Worm (Caenorhabditis elegans) whole organism, L4 larva: Measurements from ENCODE around the gene cec-3.

ENCODE experiments used
- F26F4.8 ChIP-seq: fragments of 200-800 bp; sonication (Bioruptor generic); conservative IDR thresholded peaks from 2 replicates; pipeline ENCODE4 v1.3.6; 2022; ENCODE audit warnings: missing genetic modification characterization, missing compliant biosample characterization
- F37D6.2 ChIP-seq: sonication (generic microtip); optimal IDR thresholded peaks from 2 replicates; lab custom pipeline; 2016; ENCODE audit warnings: mild to moderate bottlenecking, missing genetic modification characterization, missing compliant biosample characterization
- F44E2.7 ChIP-seq: fragments of 200-800 bp; sonication (Bioruptor generic); IDR thresholded peaks from 2 replicates; pipeline ENCODE4 v2.1.2; 2022; ENCODE audit warnings: missing genetic modification characterization, missing compliant biosample characterization
- T26A8.4 ChIP-seq: fragments of 200-800 bp; sonication (Bioruptor generic); IDR thresholded peaks from 2 replicates; pipeline ENCODE4 v1.3.6; 2022; ENCODE audit warnings: missing genetic modification characterization, missing compliant biosample characterization
- Y5F2A.4 ChIP-seq: fragments of 200-800 bp; sonication (Bioruptor generic); optimal IDR thresholded peaks from 2 replicates; lab custom pipeline; 2018; ENCODE audit warnings: mild to moderate bottlenecking, missing genetic modification characterization, missing compliant biosample characterization
- Y75B8A.6 ChIP-seq: fragments of 200-800 bp; sonication (Bioruptor generic); IDR thresholded peaks from 2 replicates; pipeline ENCODE4 v1.3.6; 2022; ENCODE audit warnings: missing genetic modification reagents, missing genetic modification characterization, missing compliant biosample characterization
- aha-1 ChIP-seq: fragments of 150-350 bp; peaks from one replicate; lab custom pipeline; 2014; ENCODE audit warnings: missing biosample characterization, missing genetic modification characterization
- aly-2 ChIP-seq: sonication (generic microtip); optimal IDR thresholded peaks from 2 replicates; lab custom pipeline; 2018; ENCODE audit warnings: missing biosample characterization, missing genetic modification characterization
- ceh-82 ChIP-seq: sonication (generic microtip); optimal IDR thresholded peaks from 2 replicates; lab custom pipeline; 2017; ENCODE audit warnings: missing biosample characterization, missing genetic modification characterization
- cey-2 ChIP-seq: sonication (generic microtip); optimal IDR thresholded peaks from 3 replicates; lab custom pipeline; 2017; ENCODE audit warnings: missing genetic modification characterization, mild to moderate bottlenecking, missing compliant biosample characterization, antibody characterized with exemption, borderline replicate concordance; ENCODE audit not compliant: insufficient read depth
- daf-19 ChIP-seq: fragments of 200-800 bp; sonication (Bioruptor generic); conservative IDR thresholded peaks from 2 replicates; pipeline ENCODE4 v1.3.6; 2022; ENCODE audit warnings: missing genetic modification characterization, missing compliant biosample characterization
- dmd-6 ChIP-seq: fragments of 200-800 bp; sonication (Bioruptor generic); IDR thresholded peaks from 2 replicates; pipeline ENCODE4 v1.3.6; 2022; ENCODE audit warnings: missing genetic modification reagents, missing genetic modification characterization, missing compliant biosample characterization
- dpl-1 ChIP-seq: fragments of 150-350 bp; optimal IDR thresholded peaks from 2 replicates; lab custom pipeline; 2014; ENCODE audit warnings: missing biosample characterization, missing genetic modification reagents, missing genetic modification characterization
- duxl-1 ChIP-seq: sonication (generic microtip); optimal IDR thresholded peaks from 2 replicates; lab custom pipeline; 2016; ENCODE audit warnings: mild to moderate bottlenecking, missing genetic modification characterization, moderate library complexity, missing compliant biosample characterization; ENCODE audit not compliant: poor library complexity
- fkh-10 ChIP-seq: fragments of 150-350 bp; optimal IDR thresholded peaks from 2 replicates; lab custom pipeline; 2014; ENCODE audit warnings: missing biosample characterization, missing genetic modification reagents, missing genetic modification characterization
- gei-8 ChIP-seq: fragments of 200-800 bp; sonication (Bioruptor generic); optimal IDR thresholded peaks from 2 replicates; lab custom pipeline; 2018; ENCODE audit warnings: mild to moderate bottlenecking, missing genetic modification characterization, missing compliant biosample characterization
- jun-1 ChIP-seq: fragments of 150-350 bp; optimal IDR thresholded peaks from 2 replicates; lab custom pipeline; 2014; ENCODE audit warnings: missing biosample characterization, missing genetic modification reagents, missing genetic modification characterization
- lin-39 ChIP-seq: fragments of 150-350 bp; optimal IDR thresholded peaks from 2 replicates; lab custom pipeline; 2014; ENCODE audit warnings: missing biosample characterization, missing genetic modification reagents, missing genetic modification characterization
- lir-3 ChIP-seq: sonication (generic microtip); optimal IDR thresholded peaks from 2 replicates; lab custom pipeline; 2016; ENCODE audit warnings: mild to moderate bottlenecking, missing genetic modification characterization, missing compliant biosample characterization
- lsy-2 ChIP-seq, 2 experiments: fragments of 150-350 bp in 1 of 2; sonication (generic microtip) in 1 of 2; optimal IDR thresholded peaks; 2 replicates each; lab custom pipeline; 2014 to 2017; ENCODE audit warnings: missing biosample characterization in 2 of 2, missing genetic modification characterization in 2 of 2
- nhr-111 ChIP-seq: fragments of 200-800 bp; sonication (Bioruptor generic); optimal IDR thresholded peaks from 2 replicates; lab custom pipeline; 2018; ENCODE audit warnings: mild to moderate bottlenecking, missing genetic modification characterization, missing compliant biosample characterization
- nhr-77 ChIP-seq: fragments of 150-350 bp; optimal IDR thresholded peaks from 2 replicates; lab custom pipeline; 2014; ENCODE audit warnings: missing biosample characterization, missing genetic modification characterization
- pqm-1 ChIP-seq: sonication (generic microtip); optimal IDR thresholded peaks from 2 replicates; lab custom pipeline; 2017; ENCODE audit warnings: missing biosample characterization, missing genetic modification characterization
- rbr-2 ChIP-seq: sonication (generic microtip); optimal IDR thresholded peaks from 2 replicates; lab custom pipeline; 2016; ENCODE audit warnings: missing genotype, missing genetic modification characterization, missing compliant biosample characterization
- saeg-2 ChIP-seq: fragments of 200-800 bp; sonication (Bioruptor generic); IDR thresholded peaks from 2 replicates; pipeline ENCODE4 v1.3.6; 2022; ENCODE audit warnings: missing genetic modification reagents, missing genetic modification characterization, missing compliant biosample characterization
- sdz-12 ChIP-seq: fragments of 200-800 bp; sonication (Bioruptor generic); optimal IDR thresholded peaks from 2 replicates; lab custom pipeline; 2018; ENCODE audit warnings: mild to moderate bottlenecking, missing genetic modification characterization, missing compliant biosample characterization
- set-16 ChIP-seq: fragments of 200-800 bp; sonication (Bioruptor generic); IDR thresholded peaks from 2 replicates; pipeline ENCODE4 v1.3.6; 2022; ENCODE audit warnings: missing genetic modification reagents, missing genetic modification characterization, missing compliant biosample characterization
- snpc-1.2 ChIP-seq: fragments of 200-800 bp; sonication (Bioruptor generic); IDR thresholded peaks from 2 replicates; pipeline ENCODE4 v1.3.6; 2022; ENCODE audit warnings: missing genetic modification reagents, missing genetic modification characterization, missing compliant biosample characterization
- spr-3 ChIP-seq: fragments of 200-800 bp; sonication (Bioruptor generic); optimal IDR thresholded peaks from 2 replicates; lab custom pipeline; 2018; ENCODE audit warnings: mild to moderate bottlenecking, missing genetic modification characterization, missing compliant biosample characterization
- tag-97 ChIP-seq: fragments of 200-800 bp; sonication (Bioruptor generic); IDR thresholded peaks from 2 replicates; pipeline ENCODE4 v1.3.6; 2022; ENCODE audit warnings: missing genetic modification characterization, missing compliant biosample characterization
- unc-130 ChIP-seq: sonication (generic microtip); optimal IDR thresholded peaks from 2 replicates; lab custom pipeline; 2016; ENCODE audit warnings: missing genetic modification reagents, missing genetic modification characterization, missing compliant biosample characterization
- unc-39 ChIP-seq: sonication (generic microtip); optimal IDR thresholded peaks from 2 replicates; lab custom pipeline; 2017; ENCODE audit warnings: missing biosample characterization, missing genetic modification characterization
- unc-62 ChIP-seq, 3 experiments: fragments of 150-350 bp in 1 of 3; sonication (generic microtip); optimal IDR thresholded peaks in 2 of 3; peaks in 1 of 3; 1 replicate in 1 of 3; 2 replicates in 2 of 3; lab custom pipeline; 2014 to 2017; ENCODE audit warnings: missing biosample characterization in 3 of 3, missing genetic modification characterization in 3 of 3, missing genetic modification reagents in 3 of 3, missing genotype in 1 of 3
- zfp-2 ChIP-seq: sonication (generic microtip); optimal IDR thresholded peaks from 2 replicates; lab custom pipeline; 2016; ENCODE audit warnings: mild to moderate bottlenecking, missing genetic modification characterization, missing compliant biosample characterization
- zip-11 ChIP-seq: fragments of 200-800 bp; sonication (Bioruptor generic); IDR thresholded peaks from 2 replicates; pipeline ENCODE4 v1.3.6; 2022; ENCODE audit warnings: missing genetic modification characterization, missing compliant biosample characterization

cec-3 gene

ce11 chrII:7835314-7835713 lies 22.1 kb downstream of the cec-3 start, which contains the start of gene cex-2:
Gene cex-2 (minus strand): TSS chrII:7835414.
- TF ChIP-seq lin-39 (tag; lab: Kevin White, UChicago) (no peak), F26F4.8 (no peak), nhr-111 (GFP tag; lab: Kevin White, UChicago) (no peak), F37D6.2 (no peak), lsy-2 (tag; optimal IDR thresholded peaks at IDR 0.05; lab: Kevin White, UChicago) (no peak), dpl-1 (GFP tag; lab: Kevin White, UChicago) (no peak), nhr-77 (no peak), zfp-2 (tag; lab: Kevin White, UChicago) (no peak), fkh-10 (GFP tag; lab: Kevin White, UChicago) (no peak), set-16 (GFP tag; lab: Robert Waterston, UW) (no peak), unc-130 (GFP tag; lab: Kevin White, UChicago) (no peak), aly-2 (tag; lab: Kevin White, UChicago) (no peak), ceh-82 (no peak), sdz-12 (GFP tag; lab: Kevin White, UChicago) (no peak)
- TF ChIP-seq, all 104 proteins: peak for 0

DNA sequence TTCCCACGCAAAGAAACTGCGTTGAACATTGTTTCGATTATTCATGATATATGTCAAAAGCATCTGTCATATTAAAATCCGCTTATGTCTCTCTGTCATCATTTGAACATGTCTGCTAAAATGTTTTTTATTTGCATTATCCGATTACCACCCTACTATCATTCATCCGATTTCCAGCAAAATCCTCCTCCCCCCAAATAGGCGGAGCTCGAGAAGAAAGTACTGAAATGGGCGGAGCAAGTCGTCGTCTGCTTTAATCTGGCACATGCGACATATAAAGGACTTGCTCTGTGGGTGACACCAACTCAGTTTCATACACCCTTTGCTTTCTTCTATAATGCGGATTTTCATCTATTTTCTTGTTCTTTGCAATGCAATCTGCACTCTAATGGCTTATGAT lies 25.3 kb downstream of the cec-3 start, which contains the start of gene T09A5.14:
TSS of gene T09A5.14 (plus strand) at position 301 of the 400 bp plus-strand sequence.
- TF ChIP-seq lsy-2 (tag; optimal IDR thresholded peaks at IDR 0.05; lab: Kevin White, UChicago) = no peak
- TF ChIP-seq saeg-2 (GFP tag; lab: Robert Waterston, UW) = no peak
- TF ChIP-seq ceh-82 = no peak
- TF ChIP-seq pqm-1 (tag; lab: Kevin White, UChicago) = no peak

DNA sequence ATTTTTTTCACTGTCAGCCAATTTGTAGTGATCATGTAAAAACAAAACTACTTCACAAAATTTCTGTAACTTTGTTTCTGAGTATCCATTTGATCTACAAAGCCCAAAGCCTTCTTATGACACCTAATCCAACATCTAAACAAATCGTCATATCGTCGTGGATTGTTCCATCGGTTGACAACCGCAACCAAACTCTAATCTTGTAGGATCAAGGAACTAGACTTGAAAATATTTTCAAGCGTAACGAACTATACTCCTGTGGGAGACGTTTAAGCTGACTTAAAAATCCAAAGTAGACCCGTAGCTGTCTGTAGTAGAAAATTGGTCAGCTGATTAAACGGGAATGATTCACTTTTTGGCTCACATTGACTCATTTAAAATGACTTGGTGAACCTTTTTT lies 27.8 kb downstream of the cec-3 start:
- TF ChIP-seq duxl-1 (tag; lab: Kevin White, UChicago) = no peak
- TF ChIP-seq unc-62 (GFP tag; optimal IDR thresholded peaks at IDR 0.05 in 1 of 2; lab: Kevin White, UChicago) = peak in 1 of 2 experiments; percentile 92
- no peak for TF ChIP-seq unc-62 (tag; optimal IDR thresholded peaks at IDR 0.05; lab: Kevin White, UChicago)

- no peak for TF ChIP-seq lir-3
- TF ChIP-seq unc-39 (tag; lab: Kevin White, UChicago) = no peak
- no peak for TF ChIP-seq dmd-6 (GFP tag; lab: Robert Waterston, UW)
- TF ChIP-seq jun-1 (tag; lab: Kevin White, UChicago) = no peak
- TF ChIP-seq unc-62 (GFP tag; optimal IDR thresholded peaks at IDR 0.05 in 1 of 2; lab: Kevin White, UChicago) = peak in 1 of 2 experiments; percentile 89
- no peak for TF ChIP-seq unc-62 (tag; optimal IDR thresholded peaks at IDR 0.05; lab: Kevin White, UChicago)
- no peak for TF ChIP-seq aly-2 (tag; lab: Kevin White, UChicago)
- no peak for TF ChIP-seq rbr-2 (tag; lab: Kevin White, UChicago)
- TF ChIP-seq cey-2 (tag; lab: Kevin White, UChicago) = no peak
- TF ChIP-seq zip-11 (GFP tag; lab: Robert Waterston, UW) = no peak
- peak; percentile 66 for TF ChIP-seq aha-1
Measured at ce11 chrII:7827883-7828282, 29.5 kb downstream of the cec-3 start.

- no peak for TF ChIP-seq snpc-1.2
- peak; percentile 4 for TF ChIP-seq aha-1
- TF ChIP-seq zfp-2 (tag; lab: Kevin White, UChicago) = no peak
Measured at ce11 chrII:7825107-7825506, 32.3 kb downstream of the cec-3 start, which contains the start of gene srw-62. Gene srw-62 (plus strand): TSS chrII:7825407.

ce11 chrII:7822454-7822853 lies 34.9 kb downstream of the cec-3 start, which contains the start of gene irld-47:
Gene irld-47 (minus strand): TSS chrII:7822554.
- no peak for TF ChIP-seq Y75B8A.6 (GFP tag; lab: Robert Waterston, UW)
- no peak for TF ChIP-seq F44E2.7 (GFP tag; lab: Robert Waterston, UW)
- no peak for TF ChIP-seq Y5F2A.4
- TF ChIP-seq jun-1 (tag; lab: Kevin White, UChicago) = no peak
- no peak for TF ChIP-seq tag-97
- no peak for TF ChIP-seq T26A8.4 (GFP tag; lab: Robert Waterston, UW)
- no peak for TF ChIP-seq spr-3
- TF ChIP-seq gei-8 (GFP tag; lab: Kevin White, UChicago) = no peak
- TF ChIP-seq daf-19 (GFP tag; lab: Robert Waterston, UW) = no peak
- TF ChIP-seq, all 104 proteins: peak for 0
